Worm (Caenorhabditis elegans): ENCODE results near the gene mlc-2.

mlc-2 gene

DNA sequence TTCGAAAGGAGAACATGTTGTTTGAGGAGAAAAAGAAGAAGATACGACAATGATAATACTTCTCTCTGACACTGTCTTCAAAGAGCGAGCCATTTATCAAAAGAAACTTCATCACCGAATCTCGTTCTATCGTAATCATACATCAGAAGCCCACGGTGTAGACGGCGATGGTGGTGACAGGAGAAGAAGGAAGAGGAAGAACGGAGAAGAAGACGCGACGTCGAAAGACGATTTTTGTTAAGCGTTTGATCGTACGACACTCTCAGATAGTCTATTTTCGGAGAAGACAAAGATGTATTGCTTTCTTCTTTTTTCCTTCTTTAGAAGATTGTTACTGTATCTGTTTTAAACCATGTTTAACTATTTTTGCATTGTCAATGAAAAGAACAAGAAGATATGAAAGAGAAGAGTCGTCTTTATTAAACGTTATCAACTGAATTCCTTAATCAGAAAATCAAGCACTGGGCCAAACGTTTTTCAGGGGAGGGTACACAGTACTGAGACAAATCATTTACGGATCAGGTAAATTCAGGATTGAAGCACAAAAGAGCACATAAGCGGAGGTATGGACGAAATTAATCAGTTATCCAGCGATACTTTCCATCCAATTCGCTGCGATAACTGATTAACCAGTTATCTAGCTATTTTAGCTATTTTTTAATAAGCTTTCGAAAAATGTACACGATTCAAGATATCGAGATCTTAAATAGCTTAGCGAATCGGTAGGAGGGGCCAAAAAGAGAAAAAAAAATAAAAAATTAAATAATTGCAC lies 36.4 kb downstream of the mlc-2 start (continued):
- no peak for TF ChIP-seq lin-13 (GFP tag; optimal IDR thresholded peaks at IDR 0.05)
- TF ChIP-seq mdl-1 (tag; optimal IDR thresholded peaks at IDR 0.05) = peak in 1 of 2 experiments; percentile 59
- no peak for TF ChIP-seq ceh-82 (tag; optimal IDR thresholded peaks at IDR 0.05)
- peak; percentile 77 for TF ChIP-seq ceh-20 (GFP tag; IDR thresholded peaks at IDR 0.05)
- no peak for TF ChIP-seq mxl-2 (GFP tag; conservative IDR thresholded peaks at IDR 0.05)
- peak; percentile 13; the same call in 1 of the 2 replicates for TF ChIP-seq lin-38 (GFP tag; IDR thresholded peaks at IDR 0.05)
- TF ChIP-seq fkh-10 (GFP tag; optimal IDR thresholded peaks at IDR 0.05) = no peak
- no peak for TF ChIP-seq arid-1 (GFP tag; conservative IDR thresholded peaks at IDR 0.05)
- TF ChIP-seq unc-62 (GFP tag; optimal IDR thresholded peaks at IDR 0.05 in 1 of 2) = peak in 1 of 2 experiments; percentile 100
- peak; percentile 63 for TF ChIP-seq unc-62 (tag; optimal IDR thresholded peaks at IDR 0.05)
- no peak for TF ChIP-seq lin-15B (tag; optimal IDR thresholded peaks at IDR 0.05)
- TF ChIP-seq skn-1 (tag; optimal IDR thresholded peaks at IDR 0.05) = no peak
- no peak for TF ChIP-seq ceh-44 (GFP tag; IDR thresholded peaks at IDR 0.05)
- no peak for TF ChIP-seq nhr-42 (GFP tag; IDR thresholded peaks at IDR 0.05)
- TF ChIP-seq cey-2 (tag; optimal IDR thresholded peaks at IDR 0.05; ENCODE audit: borderline replicate concordance, insufficient read depth) = no peak
- no peak for TF ChIP-seq madf-5 (GFP tag; IDR thresholded peaks at IDR 0.05)
- TF ChIP-seq unc-130 (GFP tag; optimal IDR thresholded peaks at IDR 0.05) = no peak
- TF ChIP-seq hlh-11 (tag; optimal IDR thresholded peaks at IDR 0.05) = peak; percentile 40
- no peak for TF ChIP-seq tag-97 (GFP tag; IDR thresholded peaks at IDR 0.05)
- no peak for TF ChIP-seq ztf-7 (tag; optimal IDR thresholded peaks at IDR 0.05)
- TF ChIP-seq spr-3 (GFP tag; optimal IDR thresholded peaks at IDR 0.05) = no peak
- no peak for TF ChIP-seq aly-2 (tag; optimal IDR thresholded peaks at IDR 0.05)
- TF ChIP-seq egl-27 (tag; optimal IDR thresholded peaks at IDR 0.05) = no peak
- TF ChIP-seq ZK546.5 (tag; optimal IDR thresholded peaks at IDR 0.05) = no peak
- peak; percentile 66; the same call in 1 of the 2 replicates for TF ChIP-seq mdt-29 (GFP tag; IDR thresholded peaks at IDR 0.05)
- TF ChIP-seq saeg-2 (GFP tag; IDR thresholded peaks at IDR 0.05) = no peak
- no peak for TF ChIP-seq F37D6.2 (tag; optimal IDR thresholded peaks at IDR 0.05)
- TF ChIP-seq gei-8 (GFP tag; optimal IDR thresholded peaks at IDR 0.05) = peak; percentile 60
- peak; percentile 56 for TF ChIP-seq nhr-48 (tag; optimal IDR thresholded peaks at IDR 0.05)
- TF ChIP-seq hmg-1.1 (GFP tag; IDR thresholded peaks at IDR 0.05) = no peak
- TF ChIP-seq sdz-12 (GFP tag; optimal IDR thresholded peaks at IDR 0.05) = peak; percentile 5
- no peak for TF ChIP-seq snpc-4 (tag; optimal IDR thresholded peaks at IDR 0.05)
- no peak; the same call in 1 of the 2 replicates for TF ChIP-seq lim-7 (GFP tag; IDR thresholded peaks at IDR 0.05)
- peak; percentile 11 for TF ChIP-seq rbr-2 (tag; optimal IDR thresholded peaks at IDR 0.05)
- TF ChIP-seq dmd-8 (GFP tag; IDR thresholded peaks at IDR 0.05) = no peak
- TF ChIP-seq aha-1 (tag) = peak; percentile 100
- no peak for TF ChIP-seq D1046.2 (GFP tag; IDR thresholded peaks at IDR 0.05)
- TF ChIP-seq dpl-1 (GFP tag; optimal IDR thresholded peaks at IDR 0.05) = no peak
- no peak for TF ChIP-seq ces-1 (GFP tag; optimal IDR thresholded peaks at IDR 0.05)
- peak; percentile 84 for TF ChIP-seq duxl-1 (tag; optimal IDR thresholded peaks at IDR 0.05; ENCODE audit: poor library complexity)
- no peak for TF ChIP-seq ceh-32 (tag; optimal IDR thresholded peaks at IDR 0.05; ENCODE audit: poor library complexity)
- no peak for TF ChIP-seq tra-1 (GFP tag; IDR thresholded peaks at IDR 0.05)
- no peak for TF ChIP-seq Y48G9A.11 (GFP tag; IDR thresholded peaks at IDR 0.05)
- no peak for TF ChIP-seq F49E8.2 (tag; optimal IDR thresholded peaks at IDR 0.05; ENCODE audit: borderline replicate concordance)
- no peak for TF ChIP-seq lin-1 (GFP tag; IDR thresholded peaks at IDR 0.05)
- TF ChIP-seq lin-39 (tag; optimal IDR thresholded peaks at IDR 0.05) = no peak
- no peak for TF ChIP-seq nhr-11 (tag; optimal IDR thresholded peaks at IDR 0.05)
- peak; percentile 22 for TF ChIP-seq T20F7.1 (GFP tag; optimal IDR thresholded peaks at IDR 0.05)
- no peak for TF ChIP-seq Y105C5A.15 (GFP tag; IDR thresholded peaks at IDR 0.05)
- no peak; the same call in 1 of the 2 replicates for TF ChIP-seq madf-9 (GFP tag; conservative IDR thresholded peaks at IDR 0.05)
